Fruit fly (Drosophila melanogaster) Kc167 (cell line): ENCODE results near the gene porin.

Experiments used
- Sin3A ChIP-seq: fragments of >200 bp; optimal IDR thresholded peaks from 2 replicates; lab custom pipeline; 2018; ENCODE audit warnings: missing external identifiers
- h ChIP-seq: fragments of >200 bp; optimal IDR thresholded peaks from 3 replicates; lab custom pipeline; 2018; ENCODE audit warnings: missing external identifiers
- insv ChIP-seq: fragments of >200 bp; optimal IDR thresholded peaks from 3 replicates; lab custom pipeline; 2018; ENCODE audit warnings: missing external identifiers
- psq ChIP-seq: fragments of >200 bp; optimal IDR thresholded peaks from 2 replicates; lab custom pipeline; 2017; ENCODE audit warnings: missing external identifiers
- ttk ChIP-seq: sonication (Bioruptor generic); optimal IDR thresholded peaks from 2 replicates; lab custom pipeline; 2017; ENCODE audit warnings: missing external identifiers

DNA sequence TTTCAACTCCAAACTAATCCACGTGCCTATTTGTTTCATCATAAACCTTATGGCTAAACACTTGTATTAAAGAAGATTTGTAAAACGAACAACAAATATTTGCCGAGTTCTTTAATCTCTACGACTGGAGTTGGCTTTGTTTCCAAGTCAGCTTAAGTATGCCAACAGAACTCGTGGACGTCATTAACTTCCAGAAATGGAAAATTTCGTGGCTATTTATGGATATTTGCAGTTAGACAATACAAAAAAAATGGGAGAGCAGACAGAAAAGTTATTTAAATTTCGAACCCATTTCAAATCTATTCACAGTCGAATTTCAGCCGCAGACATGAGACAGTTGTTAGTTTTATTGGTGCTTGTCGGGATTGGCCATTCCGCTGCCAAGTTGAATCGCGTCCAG, 30.2 kb downstream of the porin start, which contains the start of gene CG17134:
- TF ChIP-seq h (lab: Kevin White, UChicago) (no peak), insv (lab: Kevin White, UChicago) (no peak), Sin3A (no peak), psq (lab: Kevin White, UChicago) (no peak), ttk (lab: Kevin White, UChicago) (no peak)
